Worm (Caenorhabditis elegans): ENCODE measurements around the gene tag-307.

Gene tag-307

DNA sequence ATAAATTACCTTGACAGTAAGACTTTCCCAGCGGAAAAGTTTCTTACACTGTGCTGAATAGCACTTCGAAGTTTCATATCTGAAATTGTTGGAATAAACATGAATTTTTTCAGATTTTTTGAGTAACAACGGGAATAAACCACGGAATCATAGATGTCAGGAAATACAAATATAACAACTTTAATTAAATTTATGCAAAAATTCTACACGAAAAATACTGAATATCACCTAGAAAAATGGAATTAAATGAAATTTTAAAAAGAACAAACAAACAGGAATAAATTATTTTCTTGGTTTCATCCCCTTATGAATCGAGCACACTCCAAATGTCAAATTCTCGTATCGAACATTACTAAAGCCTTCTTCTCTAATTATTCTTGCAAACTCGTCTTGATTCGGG, at the start of gene tag-307:
Gene tag-307, minus strand, starts transcription at position 101 of the 400 bp plus-strand sequence.
- TF ChIP-seq ets-7 (tag; optimal IDR thresholded peaks at IDR 0.05), result no peak
- TF ChIP-seq ama-1 (optimal IDR thresholded peaks at IDR 0.05), result no peak
- no peak for TF ChIP-seq sea-1 (GFP tag; conservative IDR thresholded peaks at IDR 0.05)
- no peak for TF ChIP-seq hmbx-1 (tag; optimal IDR thresholded peaks at IDR 0.05)
- TF ChIP-seq ceh-36 (tag; optimal IDR thresholded peaks at IDR 0.05), result no peak

DNA sequence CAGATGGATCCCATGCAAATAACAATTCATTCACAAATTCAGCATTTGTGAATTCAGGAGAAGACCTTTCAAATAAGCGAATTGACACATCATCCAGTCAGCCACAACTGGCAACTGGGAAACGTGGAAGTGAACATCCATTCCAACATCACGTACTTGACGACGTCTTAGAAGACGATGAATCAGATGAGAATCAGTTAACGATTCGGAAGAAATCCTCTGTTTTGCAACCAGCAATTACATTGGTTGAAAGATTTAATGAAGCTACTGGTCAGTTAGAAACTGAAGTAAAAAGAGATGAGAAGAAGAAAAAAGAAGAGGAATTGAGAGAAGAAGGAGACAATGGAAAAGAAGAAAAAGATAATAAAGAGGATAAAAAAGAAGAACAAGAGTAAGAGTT, 46.4 kb upstream of the tag-307 start:
- TF ChIP-seq ceh-13 (GFP tag; optimal IDR thresholded peaks at IDR 0.05) (no peak), aly-1 (tag; optimal IDR thresholded peaks at IDR 0.05) (no peak), F13C5.2 (tag; optimal IDR thresholded peaks at IDR 0.05) (no peak), hnd-1 (tag; optimal IDR thresholded peaks at IDR 0.05) (no peak), hmbx-1 (tag; optimal IDR thresholded peaks at IDR 0.05) (no peak), B0310.2 (tag; optimal IDR thresholded peaks at IDR 0.05) (no peak), ama-1 (optimal IDR thresholded peaks at IDR 0.05) (no peak), tra-4 (tag; optimal IDR thresholded peaks at IDR 0.05) (no peak), tbx-37 (GFP tag; conservative IDR thresholded peaks at IDR 0.05) (no peak), flt-1 (GFP tag; IDR thresholded peaks at IDR 0.05) (no peak), scrt-1 (GFP tag; IDR thresholded peaks at IDR 0.05) (no peak)

DNA sequence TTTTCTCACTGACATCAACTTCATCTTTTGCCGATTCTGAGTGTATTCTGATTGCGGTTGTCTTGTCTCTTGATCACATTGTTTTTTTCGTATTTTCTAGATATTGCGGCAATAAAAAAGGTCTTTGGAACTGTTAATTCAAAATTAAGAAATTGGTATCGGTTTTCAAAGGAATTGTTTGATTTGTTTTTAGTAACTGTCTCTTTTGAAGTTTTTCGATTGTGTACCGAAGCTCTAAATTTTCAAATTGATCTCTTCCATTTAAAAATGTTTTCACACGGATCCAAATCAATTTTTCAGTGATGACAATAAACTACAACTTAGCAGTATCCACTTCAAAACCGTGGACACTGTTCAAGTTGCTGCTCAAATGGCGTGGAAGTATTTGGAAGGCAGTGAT, 43.7 kb upstream of the tag-307 start, which contains the start of gene best-24:
Gene best-24, plus strand, starts transcription at position 301 of the 400 bp plus-strand sequence.
- TF ChIP-seq ets-7 (tag; optimal IDR thresholded peaks at IDR 0.05) (no peak), ama-1 (optimal IDR thresholded peaks at IDR 0.05) (no peak), flt-1 (GFP tag; IDR thresholded peaks at IDR 0.05) (no peak), hnd-1 (tag; optimal IDR thresholded peaks at IDR 0.05) (no peak), hmbx-1 (tag; optimal IDR thresholded peaks at IDR 0.05) (no peak), ceh-36 (tag; optimal IDR thresholded peaks at IDR 0.05) (no peak), tbx-11 (GFP tag; IDR thresholded peaks at IDR 0.05) (no peak), tra-4 (tag; optimal IDR thresholded peaks at IDR 0.05) (no peak), aly-1 (tag; optimal IDR thresholded peaks at IDR 0.05) (no peak), tbx-37 (GFP tag; conservative IDR thresholded peaks at IDR 0.05) (no peak), scrt-1 (GFP tag; IDR thresholded peaks at IDR 0.05) (no peak), pes-1 (GFP tag; IDR thresholded peaks at IDR 0.05) (no peak), F13C5.2 (tag; optimal IDR thresholded peaks at IDR 0.05) (no peak)

DNA sequence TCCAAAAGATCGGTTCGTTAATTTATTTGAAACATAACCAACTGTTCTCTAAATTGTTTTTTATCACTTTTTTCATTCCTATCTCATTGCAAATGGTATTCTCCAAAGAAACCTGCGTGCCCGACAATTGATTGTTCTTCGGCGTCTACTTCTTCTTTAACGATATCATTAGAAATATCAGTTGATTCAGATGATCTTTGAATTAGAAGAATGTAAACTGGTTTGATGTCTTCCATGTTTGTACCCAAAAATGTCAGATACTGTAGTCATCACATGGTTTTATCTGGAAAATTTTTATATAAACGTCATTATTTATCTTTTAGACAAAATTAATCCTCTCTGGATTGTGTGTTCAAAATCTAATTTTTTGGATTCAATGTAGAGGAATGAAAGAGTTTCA, 40.7 kb upstream of the tag-307 start:
- TF ChIP-seq tra-4 (tag; optimal IDR thresholded peaks at IDR 0.05), result no peak
- no peak for TF ChIP-seq ets-7 (tag; optimal IDR thresholded peaks at IDR 0.05)
- no peak for TF ChIP-seq hmbx-1 (tag; optimal IDR thresholded peaks at IDR 0.05)
- no peak for TF ChIP-seq hnd-1 (tag; optimal IDR thresholded peaks at IDR 0.05)
- TF ChIP-seq hmg-4 (GFP tag; optimal IDR thresholded peaks at IDR 0.05), result no peak
- no peak for TF ChIP-seq flt-1 (GFP tag; IDR thresholded peaks at IDR 0.05)
- no peak for TF ChIP-seq tbx-37 (GFP tag; conservative IDR thresholded peaks at IDR 0.05)
- TF ChIP-seq tbx-11 (GFP tag; IDR thresholded peaks at IDR 0.05), result no peak
- TF ChIP-seq B0310.2 (tag; optimal IDR thresholded peaks at IDR 0.05), result no peak
- TF ChIP-seq sea-1 (GFP tag; conservative IDR thresholded peaks at IDR 0.05), result no peak
- TF ChIP-seq ama-1 (optimal IDR thresholded peaks at IDR 0.05), result no peak
- TF ChIP-seq aly-1 (tag; optimal IDR thresholded peaks at IDR 0.05), result no peak
- TF ChIP-seq scrt-1 (GFP tag; IDR thresholded peaks at IDR 0.05), result no peak
- TF ChIP-seq ceh-36 (tag; optimal IDR thresholded peaks at IDR 0.05), result no peak
- no peak for TF ChIP-seq ceh-13 (GFP tag; optimal IDR thresholded peaks at IDR 0.05)

DNA sequence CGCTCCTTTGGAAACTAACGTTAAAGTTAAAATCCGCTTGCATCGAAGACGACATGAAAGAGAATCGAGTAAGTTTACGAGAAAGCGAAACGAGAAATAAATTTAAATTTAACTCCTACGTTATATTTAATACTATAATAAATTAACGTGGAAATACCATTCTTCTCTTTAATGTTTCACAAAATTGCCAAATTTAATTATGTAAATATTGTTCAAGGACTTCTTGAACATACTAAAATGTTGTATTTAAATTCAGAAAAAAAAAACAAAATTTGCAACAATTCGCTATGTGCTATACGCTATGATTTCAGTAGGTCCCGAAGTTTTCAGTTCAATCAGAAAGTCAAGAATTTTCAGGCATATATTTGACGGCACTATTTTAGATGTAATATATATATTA, 39.9 kb upstream of the tag-307 start, which contains the start of gene ZK688.10:
Gene ZK688.10, minus strand, starts transcription at position 101 of the 400 bp plus-strand sequence.
- no peak for TF ChIP-seq F13C5.2 (tag; optimal IDR thresholded peaks at IDR 0.05)
- TF ChIP-seq B0310.2 (tag; optimal IDR thresholded peaks at IDR 0.05), result no peak
- TF ChIP-seq ceh-36 (tag; optimal IDR thresholded peaks at IDR 0.05), result no peak
- TF ChIP-seq hmbx-1 (tag; optimal IDR thresholded peaks at IDR 0.05), result no peak

DNA sequence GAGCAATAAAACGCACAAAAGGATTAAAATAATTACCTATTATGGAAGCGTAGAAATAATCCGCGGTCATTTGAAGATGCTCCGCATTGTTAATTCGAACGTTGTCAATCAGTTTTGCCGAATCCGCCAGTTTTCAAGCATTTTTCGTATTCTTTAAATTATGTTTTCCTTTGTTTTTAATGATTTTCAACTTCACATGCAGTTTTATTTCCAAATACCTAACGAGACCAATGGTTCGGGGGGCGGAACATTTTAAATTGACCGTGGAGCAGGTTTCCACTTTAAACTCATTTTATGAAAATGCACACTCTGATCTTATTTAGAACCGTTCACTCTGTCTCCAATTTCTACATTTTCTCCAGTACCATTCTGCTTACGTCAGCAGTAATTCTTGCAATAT, 37.7 kb upstream of the tag-307 start, which contains the start of gene ZK688.4:
Gene ZK688.4, plus strand, starts transcription at position 301 of the 400 bp plus-strand sequence.
- TF ChIP-seq F13C5.2 (tag; optimal IDR thresholded peaks at IDR 0.05) (no peak), hmbx-1 (tag; optimal IDR thresholded peaks at IDR 0.05) (no peak), tbx-37 (GFP tag; conservative IDR thresholded peaks at IDR 0.05) (no peak), ets-7 (tag; optimal IDR thresholded peaks at IDR 0.05) (no peak), ceh-13 (GFP tag; optimal IDR thresholded peaks at IDR 0.05) (no peak), scrt-1 (GFP tag; IDR thresholded peaks at IDR 0.05) (no peak), ama-1 (optimal IDR thresholded peaks at IDR 0.05) (no peak)

DNA sequence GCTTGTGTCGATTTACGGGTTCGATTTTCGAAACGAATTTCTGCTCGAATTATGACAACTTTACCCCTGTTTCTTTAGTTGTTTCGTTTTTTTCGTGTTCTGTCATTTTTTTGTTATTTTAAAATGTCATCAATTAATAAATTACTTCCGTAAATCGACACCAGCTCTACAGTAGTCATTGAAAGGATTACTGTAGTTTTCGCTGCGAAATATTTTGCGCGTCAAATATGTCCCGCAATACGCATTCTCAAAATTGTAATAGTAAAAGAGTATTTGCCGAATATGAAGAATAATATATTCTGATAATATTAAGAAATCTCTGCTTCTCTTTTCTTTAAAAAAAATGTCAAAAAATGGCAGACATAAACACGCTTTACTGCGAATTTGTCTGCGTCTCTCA, 36.2 kb upstream of the tag-307 start:
- TF ChIP-seq tra-4 (tag; optimal IDR thresholded peaks at IDR 0.05) (no peak), hmbx-1 (tag; optimal IDR thresholded peaks at IDR 0.05) (no peak), pes-1 (GFP tag; IDR thresholded peaks at IDR 0.05) (no peak), ama-1 (optimal IDR thresholded peaks at IDR 0.05) (no peak), F13C5.2 (tag; optimal IDR thresholded peaks at IDR 0.05) (no peak)

DNA sequence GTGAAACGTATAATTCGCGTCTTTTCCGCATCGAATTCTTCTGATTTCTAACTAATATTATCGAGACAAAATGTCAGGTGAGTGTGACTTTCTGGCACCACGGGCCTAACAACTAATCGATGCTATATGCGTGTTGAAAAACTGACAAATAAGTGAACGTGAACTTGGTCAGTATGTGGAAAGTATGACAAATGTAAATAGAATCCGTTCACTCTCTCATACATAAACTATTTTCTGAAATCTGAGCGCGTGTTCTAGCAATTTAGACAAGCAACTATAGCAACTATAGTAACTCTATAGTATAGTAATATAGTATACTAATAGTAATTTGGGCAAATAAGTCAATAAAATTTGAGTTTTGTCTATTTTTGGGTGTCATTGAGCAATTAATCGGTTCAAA, 35.3 kb upstream of the tag-307 start:
- TF ChIP-seq pes-1 (GFP tag; IDR thresholded peaks at IDR 0.05) (no peak), tra-4 (tag; optimal IDR thresholded peaks at IDR 0.05) (no peak), sea-1 (GFP tag; conservative IDR thresholded peaks at IDR 0.05) (no peak), ceh-13 (GFP tag; optimal IDR thresholded peaks at IDR 0.05) (no peak), tbx-37 (GFP tag; conservative IDR thresholded peaks at IDR 0.05) (no peak), ceh-36 (tag; optimal IDR thresholded peaks at IDR 0.05) (no peak), scrt-1 (GFP tag; IDR thresholded peaks at IDR 0.05) (no peak), F13C5.2 (tag; optimal IDR thresholded peaks at IDR 0.05) (no peak), hnd-1 (tag; optimal IDR thresholded peaks at IDR 0.05) (no peak), hmg-4 (GFP tag; optimal IDR thresholded peaks at IDR 0.05) (no peak), B0310.2 (tag; optimal IDR thresholded peaks at IDR 0.05) (no peak), tbx-11 (GFP tag; IDR thresholded peaks at IDR 0.05) (no peak), ets-7 (tag; optimal IDR thresholded peaks at IDR 0.05) (no peak), aly-1 (tag; optimal IDR thresholded peaks at IDR 0.05) (no peak), flt-1 (GFP tag; IDR thresholded peaks at IDR 0.05) (no peak), ama-1 (optimal IDR thresholded peaks at IDR 0.05) (no peak), hmbx-1 (tag; optimal IDR thresholded peaks at IDR 0.05) (no peak)
